Worm (Caenorhabditis elegans): ENCODE data around the gene F39F10.3.

The F39F10.3 gene

DNA sequence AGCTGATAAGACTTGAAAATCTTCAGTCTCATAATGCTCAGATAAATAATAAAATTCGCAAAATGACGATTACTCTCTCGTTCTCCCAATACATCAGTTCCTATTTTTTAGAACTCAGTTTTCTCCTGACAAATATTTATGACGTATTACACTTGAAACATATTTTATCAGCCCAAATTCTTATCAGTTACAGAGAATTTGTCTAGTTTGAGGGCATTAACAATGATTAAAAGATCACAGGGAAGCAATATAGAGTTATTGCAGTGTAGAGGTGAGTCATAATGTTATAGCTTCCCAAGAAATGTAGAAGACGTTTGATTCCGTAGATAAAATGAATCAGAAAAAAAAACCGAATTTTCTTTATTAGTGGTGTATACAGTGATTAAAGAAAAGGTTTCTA is 27.7 kb downstream of the F39F10.3 start (continued):
- TF ChIP-seq vab-7 (GFP tag; IDR thresholded peaks at IDR 0.05) (no peak), Y5F2A.4 (GFP tag; optimal IDR thresholded peaks at IDR 0.05) (no peak), pqm-1 (tag; optimal IDR thresholded peaks at IDR 0.05) (peak; percentile 54), nhr-76 (tag; optimal IDR thresholded peaks at IDR 0.05) (no peak), unc-62 (GFP tag; optimal IDR thresholded peaks at IDR 0.05 in 1 of 2) (peak in 1 of 2 experiments; percentile 43), unc-62 (tag; optimal IDR thresholded peaks at IDR 0.05) (no peak), nhr-102 (tag; optimal IDR thresholded peaks at IDR 0.05) (no peak), ceh-62 (tag; optimal IDR thresholded peaks at IDR 0.05) (no peak)

DNA sequence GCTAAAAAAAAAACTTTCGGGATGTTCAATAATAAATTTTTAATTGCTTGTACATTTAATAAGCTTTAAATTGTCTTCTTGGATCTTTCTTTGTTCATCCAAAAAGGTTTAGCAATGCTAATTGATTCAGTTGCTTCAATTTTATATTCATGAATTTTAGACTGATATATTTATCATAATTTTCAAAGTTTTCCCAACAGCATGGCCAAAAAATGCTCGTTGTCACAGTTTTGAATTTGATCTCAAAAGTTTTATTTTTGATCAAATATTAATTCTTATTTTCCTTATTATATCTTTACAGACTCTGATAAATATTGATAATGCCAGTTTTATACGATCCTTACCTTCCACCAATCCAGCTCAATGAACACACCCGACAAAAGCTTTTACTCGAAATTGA is 29.8 kb downstream of the F39F10.3 start, which contains the start of gene fbxb-114:
fbxb-114 (plus strand) TSS at position 301 of the 400 bp plus-strand sequence.
- TF ChIP-seq unc-62 (GFP tag; optimal IDR thresholded peaks at IDR 0.05 in 1 of 2), result peak in 1 of 2 experiments; percentile 39
- TF ChIP-seq unc-62 (tag; optimal IDR thresholded peaks at IDR 0.05), result no peak
- no peak for TF ChIP-seq saeg-2 (GFP tag; IDR thresholded peaks at IDR 0.05)

DNA sequence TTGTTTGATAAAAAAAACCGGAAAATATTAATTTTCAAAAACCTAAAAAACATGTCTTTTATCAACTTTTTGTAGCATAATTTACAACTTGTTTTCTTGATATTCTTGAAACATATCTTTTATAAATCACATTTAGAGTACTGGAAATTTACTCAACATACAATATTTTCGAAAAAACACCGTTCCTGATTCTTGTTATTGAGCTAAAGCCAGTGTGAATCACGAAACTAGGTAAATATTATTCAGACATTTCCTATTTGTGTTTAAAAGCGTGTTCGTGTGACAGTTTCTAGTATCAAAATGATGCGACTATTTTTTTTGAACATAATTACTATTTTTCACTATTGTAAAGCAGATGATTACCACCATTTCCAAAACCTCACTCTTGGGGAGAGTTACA is 31.9 kb downstream of the F39F10.3 start, which contains the start of gene C30E1.4:
C30E1.4 (plus strand) TSS at position 301 of the 400 bp plus-strand sequence.
- TF ChIP-seq pha-4 (GFP tag; IDR thresholded peaks at IDR 0.05), result no peak
- no peak for TF ChIP-seq pha-4 (tag; optimal IDR thresholded peaks at IDR 0.05)
- TF ChIP-seq ces-1 (GFP tag; optimal IDR thresholded peaks at IDR 0.05), result no peak
- TF ChIP-seq saeg-2 (GFP tag; IDR thresholded peaks at IDR 0.05), result no peak

DNA sequence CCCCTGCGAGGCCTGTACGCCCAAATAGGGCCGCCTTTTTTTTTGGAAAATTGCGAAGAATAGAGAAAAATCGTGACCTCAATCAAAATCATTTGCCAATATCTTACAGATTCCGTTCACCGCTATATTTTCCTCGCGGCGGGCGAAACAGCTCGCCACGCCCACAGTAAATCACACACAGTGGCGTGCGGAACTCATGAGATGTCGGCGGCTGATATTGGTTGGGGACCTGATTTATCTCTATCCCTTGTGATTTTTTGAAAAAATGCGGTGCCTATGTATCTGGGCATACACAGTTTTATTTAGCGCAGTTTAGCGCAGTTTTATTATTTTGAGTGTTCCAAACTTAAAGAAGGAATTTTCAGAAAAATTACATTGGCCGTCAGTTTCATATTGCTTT is 33.6 kb downstream of the F39F10.3 start:
- TF ChIP-seq F44E2.7 (GFP tag; IDR thresholded peaks at IDR 0.05), result no peak
- TF ChIP-seq snpc-4 (tag; optimal IDR thresholded peaks at IDR 0.05), result peak; percentile 20

DNA sequence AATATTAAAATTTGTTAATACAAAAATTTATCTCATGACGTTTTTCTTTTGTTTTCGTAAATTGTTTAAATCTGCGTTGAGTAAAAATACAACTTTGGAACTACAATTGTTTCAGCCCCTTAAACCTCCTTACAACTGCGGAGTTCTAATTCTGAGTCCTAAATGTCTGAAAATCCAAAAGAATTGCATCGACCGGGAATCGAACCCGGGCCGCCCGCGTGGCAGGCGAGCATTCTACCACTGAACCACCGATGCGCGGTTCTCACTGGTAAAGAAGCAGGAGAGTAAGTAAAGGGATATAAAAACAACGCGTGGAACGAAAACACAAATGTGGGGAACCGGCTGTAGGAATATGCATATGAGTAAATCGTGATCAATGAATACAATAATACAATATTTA is 36.3 kb downstream of the F39F10.3 start:
- TF ChIP-seq vab-7 (GFP tag; IDR thresholded peaks at IDR 0.05) (peak; percentile 79), ZK546.5 (tag; optimal IDR thresholded peaks at IDR 0.05) (no peak), mep-1 (tag; optimal IDR thresholded peaks at IDR 0.05) (no peak), ceh-62 (tag; optimal IDR thresholded peaks at IDR 0.05) (no peak), dmd-6 (GFP tag; IDR thresholded peaks at IDR 0.05) (peak; percentile 45), dve-1 (tag; optimal IDR thresholded peaks at IDR 0.05; ENCODE audit: insufficient read depth) (no peak), nhr-11 (tag; optimal IDR thresholded peaks at IDR 0.05) (no peak), fos-1 (tag; optimal IDR thresholded peaks at IDR 0.05) (no peak), dmd-8 (GFP tag; IDR thresholded peaks at IDR 0.05) (peak; percentile 77; the same call in 1 of the 2 replicates), gei-8 (GFP tag; optimal IDR thresholded peaks at IDR 0.05) (peak; percentile 28), rbr-2 (tag; optimal IDR thresholded peaks at IDR 0.05) (peak; percentile 69), ama-1 (optimal IDR thresholded peaks at IDR 0.05) (no peak), lin-39 (tag; optimal IDR thresholded peaks at IDR 0.05) (no peak), ceh-32 (tag; optimal IDR thresholded peaks at IDR 0.05; ENCODE audit: poor library complexity) (no peak), zfp-2 (tag; optimal IDR thresholded peaks at IDR 0.05) (no peak), nhr-42 (GFP tag; IDR thresholded peaks at IDR 0.05) (no peak), mes-2 (tag; optimal IDR thresholded peaks at IDR 0.05; ENCODE audit: poor library complexity, severe bottlenecking) (no peak), Y105C5A.15 (GFP tag; IDR thresholded peaks at IDR 0.05) (no peak; the same call in 1 of the 2 replicates), nhr-77 (tag; optimal IDR thresholded peaks at IDR 0.05) (no peak), zfp-3 (GFP tag; conservative IDR thresholded peaks at IDR 0.05) (0 out of 2 replicates have a peak, but pooled peaks have one; percentile 14), lin-15B (tag; optimal IDR thresholded peaks at IDR 0.05) (no peak), dmd-9 (GFP tag; IDR thresholded peaks at IDR 0.05) (peak; percentile 30; the same call in 1 of the 2 replicates), T26A8.4 (GFP tag; IDR thresholded peaks at IDR 0.05) (no peak; the same call in none of the 2 replicates), aha-1 (tag) (peak; percentile 97), hlh-11 (tag; optimal IDR thresholded peaks at IDR 0.05) (peak; percentile 52), set-16 (GFP tag; IDR thresholded peaks at IDR 0.05) (no peak), nhr-111 (GFP tag; optimal IDR thresholded peaks at IDR 0.05) (no peak), spr-3 (GFP tag; optimal IDR thresholded peaks at IDR 0.05) (peak; percentile 1), hmg-1.1 (GFP tag; IDR thresholded peaks at IDR 0.05) (peak; percentile 71), duxl-1 (tag; optimal IDR thresholded peaks at IDR 0.05; ENCODE audit: poor library complexity) (no peak), pha-4 (GFP tag; IDR thresholded peaks at IDR 0.05) (peak; percentile 53; the same call in 1 of the 2 replicates), pha-4 (tag; optimal IDR thresholded peaks at IDR 0.05) (no peak), F37D6.2 (tag; optimal IDR thresholded peaks at IDR 0.05) (peak; percentile 20), tag-97 (GFP tag; IDR thresholded peaks at IDR 0.05) (no peak)
